Worm (Caenorhabditis elegans) whole organism, L1 larva: ENCODE data around the gene K03B4.8.
A peak's percentile ranks its signal among the peaks of the same experiment; 100 is the strongest.

ENCODE experiments used
- C34B4.2 ChIP-seq: sonication (generic microtip); optimal IDR thresholded peaks from 2 replicates; lab custom pipeline; 2017; ENCODE audit warnings: mild to moderate bottlenecking, missing genetic modification characterization, missing compliant biosample characterization
- aly-2 ChIP-seq: fragments of 150-350 bp; optimal IDR thresholded peaks from 2 replicates; lab custom pipeline; 2014; ENCODE audit warnings: missing biosample characterization, missing genetic modification characterization
- ama-1 ChIP-seq: fragments of 150-350 bp; optimal IDR thresholded peaks from 2 replicates; lab custom pipeline; 2014
- blmp-1 ChIP-seq: fragments of 150-350 bp; optimal IDR thresholded peaks from 2 replicates; lab custom pipeline; 2014; ENCODE audit warnings: missing biosample characterization, missing genetic modification characterization
- ceh-63 ChIP-seq: fragments of 200-800 bp; sonication (Bioruptor generic); optimal IDR thresholded peaks from 2 replicates; lab custom pipeline; 2018; ENCODE audit warnings: mild to moderate bottlenecking, missing genetic modification characterization, missing compliant biosample characterization
- ces-1 ChIP-seq: fragments of 150-350 bp; optimal IDR thresholded peaks from 2 replicates; lab custom pipeline; 2014; ENCODE audit warnings: missing biosample characterization, missing genetic modification reagents, missing genetic modification characterization
- dsc-1 ChIP-seq: sonication (generic microtip); optimal IDR thresholded peaks from 2 replicates; lab custom pipeline; 2016; ENCODE audit warnings: mild to moderate bottlenecking, missing genetic modification characterization, missing compliant biosample characterization
- efl-3 ChIP-seq: fragments of 200-800 bp; sonication (Bioruptor generic); optimal IDR thresholded peaks from 2 replicates; lab custom pipeline; 2018; ENCODE audit warnings: mild to moderate bottlenecking, missing genetic modification characterization, missing compliant biosample characterization
- elt-3 ChIP-seq, 6 experiments: fragments of 150-350 bp in 1 of 6; sonication (generic microtip); optimal IDR thresholded peaks; 2 replicates each; lab custom pipeline; 2017 to 2018; ENCODE audit warnings: missing biosample characterization in 6 of 6, missing genetic modification characterization in 6 of 6, inconsistent platforms in 1 of 6
- fkh-8 ChIP-seq: sonication (generic microtip); optimal IDR thresholded peaks from 2 replicates; lab custom pipeline; 2016; ENCODE audit warnings: mild to moderate bottlenecking, missing genetic modification characterization, missing compliant biosample characterization
- hlh-17 ChIP-seq: fragments of 200-800 bp; sonication (Bioruptor generic); optimal IDR thresholded peaks from 2 replicates; lab custom pipeline; 2018; ENCODE audit warnings: missing genetic modification characterization, mild to moderate bottlenecking, missing compliant biosample characterization, moderate library complexity, borderline replicate concordance
- irx-1 ChIP-seq: sonication (generic microtip); optimal IDR thresholded peaks from 2 replicates; lab custom pipeline; 2016; ENCODE audit warnings: missing genetic modification characterization, missing compliant biosample characterization
- lin-39 ChIP-seq: fragments of 150-350 bp; optimal IDR thresholded peaks from 2 replicates; lab custom pipeline; 2014; ENCODE audit warnings: missing biosample characterization, missing genetic modification reagents, missing genetic modification characterization
- lir-3 ChIP-seq: sonication (generic microtip); optimal IDR thresholded peaks from 2 replicates; lab custom pipeline; 2016; ENCODE audit warnings: mild to moderate bottlenecking, missing genetic modification characterization, moderate library complexity, missing compliant biosample characterization; ENCODE audit not compliant: poor library complexity
- lsy-2 ChIP-seq, 2 experiments: fragments of 150-350 bp; optimal IDR thresholded peaks; 2 replicates each; lab custom pipeline; 2014; ENCODE audit warnings: missing biosample characterization in 2 of 2, missing genetic modification characterization in 2 of 2
- mab-9 ChIP-seq: fragments of 200-800 bp; sonication (Bioruptor generic); IDR thresholded peaks from 2 replicates; pipeline ENCODE4 v1.3.6; 2022; ENCODE audit warnings: missing genetic modification reagents, missing genetic modification characterization, missing compliant biosample characterization
- mdl-1 ChIP-seq, 2 experiments: fragments of 150-350 bp; optimal IDR thresholded peaks; 2 replicates each; lab custom pipeline; 2014 to 2017; ENCODE audit warnings: missing biosample characterization in 2 of 2, missing genetic modification characterization in 2 of 2, inconsistent platforms in 1 of 2
- mef-2 ChIP-seq: fragments of 150-350 bp; optimal IDR thresholded peaks from 2 replicates; lab custom pipeline; 2014; ENCODE audit warnings: missing biosample characterization, missing genetic modification characterization
- nhr-237 ChIP-seq: fragments of 150-350 bp; optimal IDR thresholded peaks from 2 replicates; lab custom pipeline; 2014; ENCODE audit warnings: missing biosample characterization, missing genetic modification characterization
- nhr-28 ChIP-seq: fragments of 150-350 bp; optimal IDR thresholded peaks from 2 replicates; lab custom pipeline; 2014; ENCODE audit warnings: missing biosample characterization, missing genetic modification characterization
- nhr-76 ChIP-seq: sonication (generic microtip); optimal IDR thresholded peaks from 2 replicates; lab custom pipeline; 2017; ENCODE audit warnings: missing biosample characterization, missing genetic modification characterization
- nhr-77 ChIP-seq: fragments of 150-350 bp; optimal IDR thresholded peaks from 2 replicates; lab custom pipeline; 2014; ENCODE audit warnings: missing biosample characterization, missing genetic modification characterization
- pag-3 ChIP-seq: sonication (generic microtip); optimal IDR thresholded peaks from 2 replicates; lab custom pipeline; 2017; ENCODE audit warnings: missing genetic modification characterization, mild to moderate bottlenecking, missing compliant biosample characterization, antibody characterized with exemption, borderline replicate concordance; ENCODE audit not compliant: insufficient read depth
- pax-3 ChIP-seq: fragments of 200-800 bp; sonication (Bioruptor generic); optimal IDR thresholded peaks from 2 replicates; lab custom pipeline; 2018; ENCODE audit warnings: mild to moderate bottlenecking, missing genetic modification characterization, moderate library complexity, missing compliant biosample characterization
- skn-1 ChIP-seq: fragments of 150-350 bp; optimal IDR thresholded peaks from 2 replicates; lab custom pipeline; 2014; ENCODE audit warnings: missing biosample characterization, missing genetic modification characterization
- snpc-4 ChIP-seq: fragments of 150-350 bp; optimal IDR thresholded peaks from 2 replicates; lab custom pipeline; 2014; ENCODE audit warnings: missing biosample characterization, missing genetic modification characterization
- swsn-7 ChIP-seq: sonication (generic microtip); optimal IDR thresholded peaks from 2 replicates; lab custom pipeline; 2016; ENCODE audit warnings: missing genetic modification characterization, missing compliant biosample characterization
- tbx-2 ChIP-seq: sonication (generic microtip); optimal IDR thresholded peaks from 2 replicates; lab custom pipeline; 2016; ENCODE audit warnings: missing genetic modification characterization, missing compliant biosample characterization
- unc-86 ChIP-seq: sonication (generic microtip); optimal IDR thresholded peaks from 2 replicates; lab custom pipeline; 2016; ENCODE audit warnings: missing genetic modification characterization, missing compliant biosample characterization
- vab-15 ChIP-seq: sonication (generic microtip); optimal IDR thresholded peaks from 2 replicates; lab custom pipeline; 2017; ENCODE audit warnings: missing genotype, mild to moderate bottlenecking, missing genetic modification characterization, missing compliant biosample characterization
- xbp-1 ChIP-seq: sonication (generic microtip); optimal IDR thresholded peaks from 2 replicates; lab custom pipeline; 2016; ENCODE audit warnings: missing genetic modification characterization, missing compliant biosample characterization
- zag-1 ChIP-seq: fragments of 150-350 bp; optimal IDR thresholded peaks from 2 replicates; lab custom pipeline; 2014; ENCODE audit warnings: missing biosample characterization, missing genetic modification characterization
- zip-4 ChIP-seq: fragments of 200-800 bp; sonication (Bioruptor generic); optimal IDR thresholded peaks from 2 replicates; lab custom pipeline; 2018; ENCODE audit warnings: mild to moderate bottlenecking, missing genetic modification characterization, moderate library complexity, missing compliant biosample characterization
- ztf-11 ChIP-seq, 2 experiments: sonication (generic microtip); optimal IDR thresholded peaks; 2 replicates each; lab custom pipeline; 2016 to 2017; ENCODE audit warnings: missing genetic modification characterization in 2 of 2, missing biosample characterization in 1 of 2, missing compliant biosample characterization in 1 of 2

Gene K03B4.8

ce11 chrV:4686680-4687470 is 12.5 kb upstream of the K03B4.8 start, which contains the start of gene taf-10 (continued):
- TF ChIP-seq efl-3 (GFP tag; lab: Kevin White, UChicago) (no peak), snpc-4 (peak; percentile 40)

- TF ChIP-seq xbp-1 (tag; lab: Kevin White, UChicago) (no peak), ces-1 (GFP tag; lab: Kevin White, UChicago) (no peak), tbx-2 (tag; lab: Kevin White, UChicago) (no peak), pag-3 (no peak)
Measured at ce11 chrV:4684137-4684536, 9.7 kb upstream of the K03B4.8 start.

ce11 chrV:4681670-4682069 is 7.3 kb upstream of the K03B4.8 start, which contains the start of gene K03B4.4:
K03B4.4 (plus strand) TSS chrV:4681970.
- peak; percentile 39 for TF ChIP-seq pax-3 (tag; lab: Kevin White, UChicago)
- peak; percentile 15 for TF ChIP-seq fkh-8 (tag; lab: Kevin White, UChicago)
- no peak for TF ChIP-seq zag-1 (tag; lab: Kevin White, UChicago)
- no peak for TF ChIP-seq irx-1 (tag; lab: Kevin White, UChicago)
- TF ChIP-seq dsc-1 (tag; lab: Kevin White, UChicago) = peak; percentile 27
- no peak for TF ChIP-seq vab-15 (tag; lab: Kevin White, UChicago)
- no peak for TF ChIP-seq lsy-2 (tag; optimal IDR thresholded peaks at IDR 0.05; lab: Kevin White, UChicago)
- no peak for TF ChIP-seq zip-4 (GFP tag; lab: Kevin White, UChicago)
- TF ChIP-seq elt-3 (tag; optimal IDR thresholded peaks at IDR 0.05; lab: Kevin White, UChicago) = no peak
- TF ChIP-seq aly-2 = no peak
- no peak for TF ChIP-seq hlh-17
- TF ChIP-seq mab-9 (GFP tag; lab: Robert Waterston, UW) = no peak
- no peak for TF ChIP-seq nhr-237 (tag; lab: Kevin White, UChicago)

ce11 chrV:4676812-4677211 is 2.4 kb upstream of the K03B4.8 start:
- TF ChIP-seq mdl-1 (tag; optimal IDR thresholded peaks at IDR 0.05; lab: Kevin White, UChicago) (no peak), efl-3 (GFP tag; lab: Kevin White, UChicago) (no peak)

- TF ChIP-seq nhr-76 (tag; lab: Kevin White, UChicago) (no peak), skn-1 (tag; lab: Kevin White, UChicago) (no peak), xbp-1 (tag; lab: Kevin White, UChicago) (no peak), nhr-77 (tag; lab: Kevin White, UChicago) (no peak), mef-2 (tag; lab: Kevin White, UChicago) (no peak), lin-39 (tag; lab: Kevin White, UChicago) (no peak), unc-86 (tag; lab: Kevin White, UChicago) (no peak), blmp-1 (tag; lab: Kevin White, UChicago) (no peak), ceh-63 (GFP tag; lab: Kevin White, UChicago) (no peak), ama-1 (lab: Kevin White, UChicago) (no peak), nhr-28 (tag; lab: Kevin White, UChicago) (no peak), swsn-7 (no peak), C34B4.2 (tag; lab: Kevin White, UChicago) (no peak), zag-1 (tag; lab: Kevin White, UChicago) (no peak), ztf-11 (tag; optimal IDR thresholded peaks at IDR 0.05; lab: Kevin White, UChicago) (no peak), lir-3 (tag; lab: Kevin White, UChicago) (no peak), dsc-1 (tag; lab: Kevin White, UChicago) (no peak)
Measured at ce11 chrV:4676092-4676491, 1.7 kb upstream of the K03B4.8 start, which contains the start of gene K03B4.6. K03B4.6 (minus strand) TSS chrV:4676192.
